Worm (Caenorhabditis elegans) whole organism, L4 larva: ENCODE measurements around the gene srz-15.

ENCODE experiments used
- D1046.2 ChIP-seq: fragments of 200-800 bp; sonication (Bioruptor generic); IDR thresholded peaks from 2 replicates; pipeline ENCODE4 v1.3.6; 2022; ENCODE audit warnings: missing genetic modification characterization, missing compliant biosample characterization
- F10B5.3 ChIP-seq: sonication (generic microtip); optimal IDR thresholded peaks from 2 replicates; lab custom pipeline; 2016; ENCODE audit warnings: mild to moderate bottlenecking, missing genetic modification characterization, missing compliant biosample characterization
- F26F4.8 ChIP-seq: fragments of 200-800 bp; sonication (Bioruptor generic); conservative IDR thresholded peaks from 2 replicates; pipeline ENCODE4 v1.3.6; 2022; ENCODE audit warnings: missing genetic modification characterization, missing compliant biosample characterization
- F44E2.7 ChIP-seq: fragments of 200-800 bp; sonication (Bioruptor generic); IDR thresholded peaks from 2 replicates; pipeline ENCODE4 v2.1.2; 2022; ENCODE audit warnings: missing genetic modification characterization, missing compliant biosample characterization
- F49E8.2 ChIP-seq: sonication (generic microtip); optimal IDR thresholded peaks from 2 replicates; lab custom pipeline; 2016; ENCODE audit warnings: missing compliant biosample characterization, mild to moderate bottlenecking, missing genetic modification characterization, borderline replicate concordance
- T20F7.1 ChIP-seq: fragments of 200-800 bp; sonication (Bioruptor generic); optimal IDR thresholded peaks from 2 replicates; lab custom pipeline; 2018; ENCODE audit warnings: mild to moderate bottlenecking, missing genetic modification characterization, missing compliant biosample characterization
- T26A8.4 ChIP-seq: fragments of 200-800 bp; sonication (Bioruptor generic); IDR thresholded peaks from 2 replicates; pipeline ENCODE4 v1.3.6; 2022; ENCODE audit warnings: missing genetic modification characterization, missing compliant biosample characterization
- Y48G9A.11 ChIP-seq: fragments of 200-800 bp; sonication (Bioruptor generic); IDR thresholded peaks from 2 replicates; pipeline ENCODE4 v1.3.6; 2022; ENCODE audit warnings: missing genetic modification reagents, missing genetic modification characterization, missing compliant biosample characterization
- Y5F2A.4 ChIP-seq: fragments of 200-800 bp; sonication (Bioruptor generic); optimal IDR thresholded peaks from 2 replicates; lab custom pipeline; 2018; ENCODE audit warnings: mild to moderate bottlenecking, missing genetic modification characterization, missing compliant biosample characterization
- ZK546.5 ChIP-seq, 2 experiments: sonication (generic microtip); optimal IDR thresholded peaks; 2 replicates each; lab custom pipeline; 2017; ENCODE audit warnings: missing biosample characterization in 2 of 2, missing genetic modification characterization in 2 of 2
- aha-1 ChIP-seq: fragments of 150-350 bp; peaks from one replicate; lab custom pipeline; 2014; ENCODE audit warnings: missing biosample characterization, missing genetic modification characterization
- attf-4 ChIP-seq: sonication (generic microtip); optimal IDR thresholded peaks from 3 replicates; lab custom pipeline; 2017; ENCODE audit warnings: missing biosample characterization, missing genetic modification characterization
- ceh-20 ChIP-seq: fragments of 200-800 bp; sonication (Bioruptor generic); IDR thresholded peaks from 2 replicates; pipeline ENCODE4 v1.3.6; 2022; ENCODE audit warnings: missing genetic modification reagents, missing genetic modification characterization, missing compliant biosample characterization
- ceh-28 ChIP-seq: fragments of 150-350 bp; optimal IDR thresholded peaks from 2 replicates; lab custom pipeline; 2014; ENCODE audit warnings: missing biosample characterization, missing genetic modification reagents, missing genetic modification characterization
- ceh-62 ChIP-seq: sonication (generic microtip); optimal IDR thresholded peaks from 2 replicates; lab custom pipeline; 2017; ENCODE audit warnings: missing biosample characterization, missing genetic modification characterization
- ces-1 ChIP-seq: fragments of 150-350 bp; sonication (generic microtip); optimal IDR thresholded peaks from 4 replicates; lab custom pipeline; 2014; ENCODE audit warnings: missing biosample characterization, missing genetic modification reagents, missing genetic modification characterization
- daf-16 ChIP-seq, 3 experiments: sonication (generic microtip); optimal IDR thresholded peaks; 2 replicates each; lab custom pipeline; 2016 to 2017; ENCODE audit warnings: missing genetic modification characterization in 3 of 3, missing genetic modification reagents in 3 of 3, mild to moderate bottlenecking in 2 of 3, missing compliant biosample characterization in 2 of 3, missing biosample characterization in 1 of 3, moderate library complexity in 1 of 3
- dmd-8 ChIP-seq: fragments of 200-800 bp; sonication (Bioruptor generic); IDR thresholded peaks from 2 replicates; pipeline ENCODE4 v1.3.6; 2022; ENCODE audit warnings: missing genetic modification characterization, missing compliant biosample characterization
- fkh-10 ChIP-seq: fragments of 150-350 bp; optimal IDR thresholded peaks from 2 replicates; lab custom pipeline; 2014; ENCODE audit warnings: missing biosample characterization, missing genetic modification reagents, missing genetic modification characterization
- hif-1 ChIP-seq, 2 experiments: sonication (generic microtip); optimal IDR thresholded peaks; 2 replicates each; lab custom pipeline; 2016 to 2017; ENCODE audit warnings: missing compliant biosample characterization in 2 of 2, missing genetic modification characterization in 2 of 2, missing genetic modification reagents in 2 of 2, missing genotype in 2 of 2, mild to moderate bottlenecking in 1 of 2
- hlh-30 ChIP-seq: sonication (generic microtip); optimal IDR thresholded peaks from 2 replicates; lab custom pipeline; 2017; ENCODE audit warnings: antibody characterized with exemption, mild to moderate bottlenecking, missing genetic modification characterization, missing compliant biosample characterization; ENCODE audit not compliant: insufficient read depth
- hmg-1.1 ChIP-seq: fragments of 200-800 bp; sonication (Bioruptor generic); IDR thresholded peaks from 2 replicates; pipeline ENCODE4 v1.3.6; 2022; ENCODE audit warnings: missing genetic modification reagents, missing genetic modification characterization, missing compliant biosample characterization
- lim-7 ChIP-seq: fragments of 200-800 bp; sonication (Bioruptor generic); IDR thresholded peaks from 2 replicates; pipeline ENCODE4 v1.3.6; 2022; ENCODE audit warnings: missing genetic modification characterization, missing compliant biosample characterization
- lin-39 ChIP-seq: fragments of 150-350 bp; optimal IDR thresholded peaks from 2 replicates; lab custom pipeline; 2014; ENCODE audit warnings: missing biosample characterization, missing genetic modification reagents, missing genetic modification characterization
- lsy-2 ChIP-seq, 2 experiments: fragments of 150-350 bp in 1 of 2; sonication (generic microtip) in 1 of 2; optimal IDR thresholded peaks; 2 replicates each; lab custom pipeline; 2014 to 2017; ENCODE audit warnings: missing biosample characterization in 2 of 2, missing genetic modification characterization in 2 of 2
- madf-5 ChIP-seq, 2 experiments: fragments of 200-800 bp; sonication (Bioruptor generic); IDR thresholded peaks; 2 replicates each; pipeline ENCODE4 v1.3.6; 2022; ENCODE audit warnings: missing compliant biosample characterization in 2 of 2, missing genetic modification characterization in 2 of 2
- mep-1 ChIP-seq: fragments of 150-350 bp; sonication (generic microtip); optimal IDR thresholded peaks from 3 replicates; lab custom pipeline; 2014; ENCODE audit warnings: missing biosample characterization, missing genetic modification characterization
- mxl-2 ChIP-seq: fragments of 200-800 bp; sonication (Bioruptor generic); conservative IDR thresholded peaks from 2 replicates; pipeline ENCODE4 v1.3.6; 2022; ENCODE audit warnings: missing genetic modification reagents, missing genetic modification characterization, missing compliant biosample characterization
- nhr-28 ChIP-seq: fragments of 150-350 bp; optimal IDR thresholded peaks from 2 replicates; lab custom pipeline; 2014; ENCODE audit warnings: missing biosample characterization, missing genetic modification characterization
- pha-4 ChIP-seq, 2 experiments: fragments of 150-350 bp in 1 of 2; fragments of 200-800 bp in 1 of 2; sonication (Bioruptor generic) in 1 of 2; IDR thresholded peaks in 1 of 2; optimal IDR thresholded peaks in 1 of 2; 2 replicates each; pipeline versions ENCODE4 v1.3.6 to Lab custom; 2014 to 2022; ENCODE audit warnings: missing genetic modification characterization in 2 of 2, missing genetic modification reagents in 2 of 2, missing biosample characterization in 1 of 2, missing compliant biosample characterization in 1 of 2
- pqm-1 ChIP-seq: sonication (generic microtip); optimal IDR thresholded peaks from 2 replicates; lab custom pipeline; 2017; ENCODE audit warnings: missing biosample characterization, missing genetic modification characterization
- rbr-2 ChIP-seq: sonication (generic microtip); optimal IDR thresholded peaks from 2 replicates; lab custom pipeline; 2016; ENCODE audit warnings: missing genotype, missing genetic modification characterization, missing compliant biosample characterization
- saeg-2 ChIP-seq: fragments of 200-800 bp; sonication (Bioruptor generic); IDR thresholded peaks from 2 replicates; pipeline ENCODE4 v1.3.6; 2022; ENCODE audit warnings: missing genetic modification reagents, missing genetic modification characterization, missing compliant biosample characterization
- set-16 ChIP-seq: fragments of 200-800 bp; sonication (Bioruptor generic); IDR thresholded peaks from 2 replicates; pipeline ENCODE4 v1.3.6; 2022; ENCODE audit warnings: missing genetic modification reagents, missing genetic modification characterization, missing compliant biosample characterization
- skn-1 ChIP-seq: fragments of 150-350 bp; optimal IDR thresholded peaks from 2 replicates; lab custom pipeline; 2014; ENCODE audit warnings: missing biosample characterization, missing genetic modification characterization
- snpc-4 ChIP-seq: fragments of 150-350 bp; optimal IDR thresholded peaks from 2 replicates; lab custom pipeline; 2014; ENCODE audit warnings: missing biosample characterization, missing genetic modification characterization
- spr-3 ChIP-seq: fragments of 200-800 bp; sonication (Bioruptor generic); optimal IDR thresholded peaks from 2 replicates; lab custom pipeline; 2018; ENCODE audit warnings: mild to moderate bottlenecking, missing genetic modification characterization, missing compliant biosample characterization
- unc-62 ChIP-seq, 3 experiments: fragments of 150-350 bp in 1 of 3; sonication (generic microtip); optimal IDR thresholded peaks in 2 of 3; peaks in 1 of 3; 1 replicate in 1 of 3; 2 replicates in 2 of 3; lab custom pipeline; 2014 to 2017; ENCODE audit warnings: missing biosample characterization in 3 of 3, missing genetic modification characterization in 3 of 3, missing genetic modification reagents in 3 of 3, missing genotype in 1 of 3
- zip-11 ChIP-seq: fragments of 200-800 bp; sonication (Bioruptor generic); IDR thresholded peaks from 2 replicates; pipeline ENCODE4 v1.3.6; 2022; ENCODE audit warnings: missing genetic modification characterization, missing compliant biosample characterization
- zip-2 ChIP-seq: fragments of 150-350 bp; optimal IDR thresholded peaks from 2 replicates; lab custom pipeline; 2014; ENCODE audit warnings: missing biosample characterization, missing genetic modification characterization
- ztf-7 ChIP-seq: fragments of 150-350 bp; optimal IDR thresholded peaks from 2 replicates; lab custom pipeline; 2014; ENCODE audit warnings: missing biosample characterization, missing genetic modification characterization

The srz-15 gene

DNA sequence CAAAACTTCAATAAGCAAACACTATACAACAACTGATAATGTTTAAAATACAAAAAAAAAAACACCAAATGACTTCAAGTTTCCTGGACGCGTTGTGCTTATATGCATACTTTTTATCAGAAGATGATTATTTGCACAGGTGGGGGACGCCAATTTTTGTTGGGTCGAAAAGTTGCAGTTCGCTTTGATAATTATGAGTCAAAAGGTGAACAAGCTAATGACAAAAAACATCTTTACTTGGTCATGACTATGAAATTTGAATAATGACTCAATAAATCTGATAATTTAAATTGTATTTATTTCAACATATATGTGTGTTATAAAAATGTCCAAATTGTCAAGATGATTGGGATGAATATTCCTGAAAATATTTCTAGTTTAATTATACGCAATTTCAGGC, 32.4 kb upstream of the srz-15 start, which contains the start of gene ZK896.4:
ZK896.4 (minus strand) TSS at position 101 of the 400 bp plus-strand sequence.
- TF ChIP-seq F44E2.7 (GFP tag; lab: Robert Waterston, UW) (no peak), pqm-1 (tag; lab: Kevin White, UChicago) (peak; percentile 39), dmd-8 (no peak)

DNA sequence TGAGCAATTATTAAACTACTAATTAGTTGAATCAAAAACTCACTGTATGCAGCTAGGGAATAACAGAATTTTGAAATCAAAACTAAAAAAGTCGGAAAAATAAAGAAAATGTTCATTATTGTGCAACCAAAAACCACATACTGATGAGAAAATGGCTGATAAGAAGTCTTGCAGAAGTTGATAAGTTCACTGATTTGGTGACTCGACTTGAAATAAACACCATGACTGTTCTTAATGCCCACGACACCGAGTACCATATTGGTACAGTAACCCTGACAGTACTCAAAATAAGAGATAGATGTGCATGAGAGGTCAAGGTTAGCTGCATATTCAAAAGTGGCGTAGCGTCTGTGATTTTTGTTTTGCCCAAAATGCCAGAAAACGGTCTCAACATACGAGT, 29.6 kb upstream of the srz-15 start:
- TF ChIP-seq lim-7 (no peak), ceh-20 (GFP tag; lab: Robert Waterston, UW) (no peak), skn-1 (tag; lab: Kevin White, UChicago) (no peak), zip-11 (GFP tag; lab: Robert Waterston, UW) (no peak), rbr-2 (tag; lab: Kevin White, UChicago) (no peak), F49E8.2 (no peak), F10B5.3 (tag; lab: Kevin White, UChicago) (no peak), set-16 (GFP tag; lab: Robert Waterston, UW) (no peak), pha-4 (GFP tag; IDR thresholded peaks at IDR 0.05; lab: Robert Waterston, UW) (no peak), pha-4 (tag; optimal IDR thresholded peaks at IDR 0.05; lab: Kevin White, UChicago) (no peak), zip-2 (no peak), unc-62 (GFP tag; optimal IDR thresholded peaks at IDR 0.05 in 1 of 2; lab: Kevin White, UChicago) (peak in 1 of 2 experiments; percentile 2), unc-62 (tag; optimal IDR thresholded peaks at IDR 0.05; lab: Kevin White, UChicago) (no peak), hmg-1.1 (GFP tag; lab: Robert Waterston, UW) (no peak), ceh-62 (tag; lab: Kevin White, UChicago) (no peak), T26A8.4 (no peak), snpc-4 (tag; lab: Kevin White, UChicago) (no peak), T20F7.1 (GFP tag; lab: Kevin White, UChicago) (no peak), F26F4.8 (no peak), attf-4 (tag; lab: Kevin White, UChicago) (no peak), ZK546.5 (tag; optimal IDR thresholded peaks at IDR 0.05; lab: Kevin White, UChicago) (no peak), saeg-2 (GFP tag; lab: Robert Waterston, UW) (no peak), D1046.2 (no peak), hlh-30 (no peak), ceh-28 (tag; lab: Kevin White, UChicago) (no peak), ztf-7 (no peak), nhr-28 (tag; lab: Kevin White, UChicago) (peak; percentile 3), mxl-2 (GFP tag; lab: Robert Waterston, UW) (no peak), lsy-2 (tag; optimal IDR thresholded peaks at IDR 0.05; lab: Kevin White, UChicago) (no peak), madf-5 (GFP tag; IDR thresholded peaks at IDR 0.05; lab: Robert Waterston, UW) (no peak), F44E2.7 (GFP tag; lab: Robert Waterston, UW) (no peak), spr-3 (GFP tag; lab: Kevin White, UChicago) (no peak), mep-1 (tag; lab: Kevin White, UChicago) (no peak), aha-1 (peak; percentile 83), pqm-1 (tag; lab: Kevin White, UChicago) (peak; percentile 13), Y48G9A.11 (no peak), ces-1 (GFP tag; lab: Kevin White, UChicago) (no peak), lin-39 (tag; lab: Kevin White, UChicago) (no peak), fkh-10 (GFP tag; lab: Kevin White, UChicago) (no peak), hif-1 (tag; optimal IDR thresholded peaks at IDR 0.05; lab: Kevin White, UChicago) (no peak), daf-16 (GFP tag; optimal IDR thresholded peaks at IDR 0.05; lab: Kevin White, UChicago) (no peak), daf-16 (tag; optimal IDR thresholded peaks at IDR 0.05; lab: Kevin White, UChicago) (peak; percentile 28), Y5F2A.4 (GFP tag; lab: Kevin White, UChicago) (no peak)
